Fruit fly (Drosophila melanogaster): ENCODE results near the gene GstD6.

DNA sequence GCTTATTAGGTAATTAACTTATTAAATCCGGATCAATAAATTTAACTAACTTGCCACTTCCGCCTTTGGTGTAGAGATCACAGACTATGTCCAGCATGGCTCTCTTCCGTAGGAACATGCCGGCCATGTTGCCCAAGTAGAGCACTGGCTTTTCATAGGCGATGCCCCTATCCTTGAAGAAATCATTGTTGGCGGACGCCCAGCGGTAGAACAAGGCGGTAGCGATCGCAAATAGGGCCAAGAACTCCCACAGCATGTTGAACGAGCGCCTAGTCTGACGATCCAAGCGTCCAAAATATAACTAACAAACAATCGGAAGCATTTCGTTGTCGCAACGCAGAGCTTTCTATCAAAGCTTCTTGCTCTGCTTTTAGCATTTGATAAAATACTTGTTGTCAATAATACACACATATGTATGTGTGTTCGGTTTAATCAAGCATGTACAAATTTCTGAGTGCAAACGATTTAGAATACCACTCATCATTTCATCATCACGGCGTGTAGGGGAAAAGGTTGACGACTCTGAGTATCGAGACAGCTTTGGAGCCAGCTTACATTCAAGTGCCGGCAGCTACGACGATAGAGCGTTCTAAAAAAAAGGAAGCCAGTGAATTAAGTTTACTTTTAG, 21.8 kb downstream of the GstD6 start, which contains the start of gene Cyp9f3:
- TF ChIP-seq Dfd (GFP tag; optimal IDR thresholded peaks at IDR 0.05) (no peak), Mio (GFP tag; optimal IDR thresholded peaks at IDR 0.05) (no peak), h (GFP tag; optimal IDR thresholded peaks at IDR 0.05) (no peak), jim (GFP tag; optimal IDR thresholded peaks at IDR 0.05) (no peak), Jra (GFP tag; optimal IDR thresholded peaks at IDR 0.05) (no peak), psq (GFP tag; optimal IDR thresholded peaks at IDR 0.05) (no peak)

Data from whole organism, wandering third instar larva.